Fruit fly (Drosophila melanogaster): ENCODE measurements around the gene rn.

Gene rn

dm6 chr3R:7304455-7305088 is 4.9 kb downstream of the rn start, which contains the start of gene CG42544:
Gene CG42544, plus strand, starts transcription at chr3R:7304592.
- TF ChIP-seq psq (optimal IDR thresholded peaks at IDR 0.05) (no peak), CG8478 (optimal IDR thresholded peaks at IDR 0.05) (no peak), EcR (GFP tag; optimal IDR thresholded peaks at IDR 0.05) (no peak), pan (optimal IDR thresholded peaks at IDR 0.05) (no peak), usp (GFP tag; optimal IDR thresholded peaks at IDR 0.05) (no peak), Dll (optimal IDR thresholded peaks at IDR 0.05) (no peak)

dm6 chr3R:7285662-7286061 is 23.8 kb downstream of the rn start, which contains the start of gene RacGAP84C:
Gene RacGAP84C, plus strand, starts transcription at chr3R:7285962.
- TF ChIP-seq pan (optimal IDR thresholded peaks at IDR 0.05) (no peak), psq (optimal IDR thresholded peaks at IDR 0.05) (no peak), CG8478 (optimal IDR thresholded peaks at IDR 0.05) (no peak), Dll (optimal IDR thresholded peaks at IDR 0.05) (no peak), usp (GFP tag; optimal IDR thresholded peaks at IDR 0.05) (no peak)

- no peak for TF ChIP-seq usp (GFP tag; optimal IDR thresholded peaks at IDR 0.05)
- TF ChIP-seq psq (optimal IDR thresholded peaks at IDR 0.05) = no peak
- TF ChIP-seq pan (optimal IDR thresholded peaks at IDR 0.05) = no peak
- no peak for TF ChIP-seq CG8478 (optimal IDR thresholded peaks at IDR 0.05)
- no peak for TF ChIP-seq EcR (GFP tag; optimal IDR thresholded peaks at IDR 0.05)
- TF ChIP-seq Dll (optimal IDR thresholded peaks at IDR 0.05) = no peak
These were observed 27.1 kb downstream of the rn start for dm6 chr3R:7282244-7282890.

- no peak for TF ChIP-seq psq (optimal IDR thresholded peaks at IDR 0.05)
- TF ChIP-seq Dll (optimal IDR thresholded peaks at IDR 0.05) = no peak
- TF ChIP-seq usp (GFP tag; optimal IDR thresholded peaks at IDR 0.05) = no peak
- TF ChIP-seq EcR (GFP tag; optimal IDR thresholded peaks at IDR 0.05) = no peak
- no peak for TF ChIP-seq pan (optimal IDR thresholded peaks at IDR 0.05)
- no peak for TF ChIP-seq CG8478 (optimal IDR thresholded peaks at IDR 0.05)
These were observed 32.6 kb downstream of the rn start for dm6 chr3R:7276782-7277181.

- TF ChIP-seq EcR (GFP tag; optimal IDR thresholded peaks at IDR 0.05) = no peak
- no peak for TF ChIP-seq psq (optimal IDR thresholded peaks at IDR 0.05)
- no peak for TF ChIP-seq usp (GFP tag; optimal IDR thresholded peaks at IDR 0.05)
- no peak for TF ChIP-seq CG8478 (optimal IDR thresholded peaks at IDR 0.05)
- TF ChIP-seq Dll (optimal IDR thresholded peaks at IDR 0.05) = no peak
- TF ChIP-seq pan (optimal IDR thresholded peaks at IDR 0.05) = no peak
These were observed 34.4 kb downstream of the rn start for dm6 chr3R:7274973-7275525.

- no peak for TF ChIP-seq EcR (GFP tag; optimal IDR thresholded peaks at IDR 0.05)
- TF ChIP-seq CG8478 (optimal IDR thresholded peaks at IDR 0.05) = no peak
- TF ChIP-seq psq (optimal IDR thresholded peaks at IDR 0.05) = no peak
- no peak for TF ChIP-seq Dll (optimal IDR thresholded peaks at IDR 0.05)
- no peak for TF ChIP-seq pan (optimal IDR thresholded peaks at IDR 0.05)
- TF ChIP-seq usp (GFP tag; optimal IDR thresholded peaks at IDR 0.05) = no peak
These were observed 43.7 kb downstream of the rn start, which contains the start of the genes Gld and Syt4 for dm6 chr3R:7265567-7266208. Gene Gld, minus strand, starts transcription at chr3R:7265703. Gene Syt4, plus strand, starts transcription at chr3R:7266065.

dm6 chr3R:7259554-7259953 is 49.9 kb downstream of the rn start:
- TF ChIP-seq EcR (GFP tag; optimal IDR thresholded peaks at IDR 0.05) (no peak), CG8478 (optimal IDR thresholded peaks at IDR 0.05) (no peak), Dll (optimal IDR thresholded peaks at IDR 0.05) (no peak), usp (GFP tag; optimal IDR thresholded peaks at IDR 0.05) (no peak), psq (optimal IDR thresholded peaks at IDR 0.05) (no peak), pan (optimal IDR thresholded peaks at IDR 0.05) (no peak)

dm6 chr3R:7251857-7252256 is 57.6 kb downstream of the rn start, which contains the start of gene Obp84a:
Gene Obp84a, minus strand, starts transcription at chr3R:7251957.
- TF ChIP-seq Dll (optimal IDR thresholded peaks at IDR 0.05) (no peak), CG8478 (optimal IDR thresholded peaks at IDR 0.05) (no peak), usp (GFP tag; optimal IDR thresholded peaks at IDR 0.05) (no peak), pan (optimal IDR thresholded peaks at IDR 0.05) (no peak), psq (optimal IDR thresholded peaks at IDR 0.05) (no peak), EcR (GFP tag; optimal IDR thresholded peaks at IDR 0.05) (no peak)

- TF ChIP-seq psq (optimal IDR thresholded peaks at IDR 0.05) = no peak
- no peak for TF ChIP-seq CG8478 (optimal IDR thresholded peaks at IDR 0.05)
- no peak for TF ChIP-seq EcR (GFP tag; optimal IDR thresholded peaks at IDR 0.05)
- TF ChIP-seq pan (optimal IDR thresholded peaks at IDR 0.05) = no peak
- TF ChIP-seq Dll (optimal IDR thresholded peaks at IDR 0.05) = no peak
These were observed 60.0 kb downstream of the rn start, which contains the start of the genes CG1227 and Dtwd2 for dm6 chr3R:7249460-7249859. Gene CG1227, minus strand, starts transcription at chr3R:7249738. Gene Dtwd2, plus strand, starts transcription at chr3R:7249795.

- TF ChIP-seq Dll (optimal IDR thresholded peaks at IDR 0.05) (no peak), CG8478 (optimal IDR thresholded peaks at IDR 0.05) (no peak), psq (optimal IDR thresholded peaks at IDR 0.05) (no peak), EcR (GFP tag; optimal IDR thresholded peaks at IDR 0.05) (no peak), pan (optimal IDR thresholded peaks at IDR 0.05) (no peak), usp (GFP tag; optimal IDR thresholded peaks at IDR 0.05) (no peak)
These were observed 62.5 kb downstream of the rn start, which contains the start of the genes Noc3 and CG10053 for dm6 chr3R:7246889-7247288. Gene Noc3, minus strand, starts transcription at chr3R:7246969. Gene CG10053, plus strand, starts transcription at chr3R:7247090.

- TF ChIP-seq EcR (GFP tag; optimal IDR thresholded peaks at IDR 0.05) (no peak), CG8478 (optimal IDR thresholded peaks at IDR 0.05) (no peak), psq (optimal IDR thresholded peaks at IDR 0.05) (no peak), Dll (optimal IDR thresholded peaks at IDR 0.05) (no peak), usp (GFP tag; optimal IDR thresholded peaks at IDR 0.05) (no peak)
These were observed 68.0 kb downstream of the rn start, which contains the start of gene CG14607 for dm6 chr3R:7241460-7241859. Gene CG14607, plus strand, starts transcription at chr3R:7241760.
